Worm (Caenorhabditis elegans): ENCODE measurements around the gene F15D4.5.
A peak's percentile ranks its signal among the peaks of the same experiment; 100 is the strongest.

Gene F15D4.5

DNA sequence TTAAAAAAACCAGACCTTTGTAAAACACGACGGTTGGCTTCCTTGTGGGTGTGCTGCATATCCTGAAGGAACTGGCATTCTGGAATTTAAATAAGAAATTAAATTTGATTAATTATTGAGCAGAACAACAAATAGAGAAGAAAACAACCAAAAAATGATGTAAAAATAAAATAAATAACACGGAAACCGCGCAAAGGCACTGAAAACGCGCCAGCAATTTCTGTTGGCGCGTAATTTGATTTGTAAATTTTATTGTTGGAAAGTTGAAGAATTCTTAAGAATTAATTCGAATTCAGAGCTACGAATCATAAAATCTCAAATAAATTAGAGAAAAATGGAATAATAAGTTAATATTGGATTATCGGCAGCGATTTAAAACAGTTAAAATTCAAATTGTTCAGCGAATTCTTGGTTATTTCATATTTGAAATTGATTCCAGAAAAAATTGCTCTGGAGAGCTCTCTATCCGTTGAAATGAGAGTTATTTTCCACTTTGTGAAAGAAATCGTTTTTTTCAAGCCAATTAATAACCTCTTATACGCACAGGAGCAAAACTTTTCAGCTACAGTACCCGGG is 7.3 kb upstream of the F15D4.5 start, which contains the start of gene romo-1:
romo-1 (minus strand) TSS at position 79 of the 576 bp plus-strand sequence.
- TF ChIP-seq ztf-18 (tag; optimal IDR thresholded peaks at IDR 0.05) = peak; percentile 92
- no peak for TF ChIP-seq snpc-1.1 (tag; optimal IDR thresholded peaks at IDR 0.05; ENCODE audit: insufficient read depth)
- TF ChIP-seq Y67H2A.10 (GFP tag; conservative IDR thresholded peaks at IDR 0.05) = no peak
- TF ChIP-seq him-1 (tag; optimal IDR thresholded peaks at IDR 0.05) = peak; percentile 39
- TF ChIP-seq lin-54 (GFP tag; optimal IDR thresholded peaks at IDR 0.05) = peak; percentile 92
- TF ChIP-seq lsl-1 (GFP tag; optimal IDR thresholded peaks at IDR 0.05) = peak; percentile 68
- peak; percentile 35 for TF ChIP-seq tlf-1 (GFP tag; optimal IDR thresholded peaks at IDR 0.05)
- TF ChIP-seq ceh-40 (GFP tag; IDR thresholded peaks at IDR 0.05) = no peak
- no peak for TF ChIP-seq B0035.1 (tag; optimal IDR thresholded peaks at IDR 0.05)
- 0 out of 2 replicates have a peak, but pooled peaks have one; percentile 33 for TF ChIP-seq dox-1 (GFP tag; IDR thresholded peaks at IDR 0.05)
- peak; percentile 42 for TF ChIP-seq F23B12.7 (tag; optimal IDR thresholded peaks at IDR 0.05; ENCODE audit: insufficient read depth)
- TF ChIP-seq egrh-3 (GFP tag; IDR thresholded peaks at IDR 0.05) = no peak
- TF ChIP-seq ztf-6 (GFP tag; IDR thresholded peaks at IDR 0.05) = no peak
- peak; percentile 42 for TF ChIP-seq attf-5 (GFP tag; optimal IDR thresholded peaks at IDR 0.05)
- no peak for TF ChIP-seq hlh-12 (tag; optimal IDR thresholded peaks at IDR 0.05)
- TF ChIP-seq F39B2.1 (GFP tag; IDR thresholded peaks at IDR 0.05) = no peak
- TF ChIP-seq snpc-1.3 (tag; optimal IDR thresholded peaks at IDR 0.05; ENCODE audit: insufficient read depth) = peak; percentile 3
- TF ChIP-seq attf-3 (GFP tag; conservative IDR thresholded peaks at IDR 0.05) = no peak
- no peak for TF ChIP-seq zim-3 (tag; optimal IDR thresholded peaks at IDR 0.05)
- TF ChIP-seq athp-1 (tag; optimal IDR thresholded peaks at IDR 0.05) = no peak
- TF ChIP-seq D2030.7 (GFP tag; IDR thresholded peaks at IDR 0.05) = peak; percentile 25; the same call in 1 of the 2 replicates
- peak; percentile 41 for TF ChIP-seq snpc-3.4 (tag; optimal IDR thresholded peaks at IDR 0.05)
- peak; percentile 32 for TF ChIP-seq F33H1.4 (GFP tag; IDR thresholded peaks at IDR 0.05)
- TF ChIP-seq attf-6 (GFP tag; IDR thresholded peaks at IDR 0.05) = no peak
- peak; percentile 55 for TF ChIP-seq madf-6 (GFP tag; IDR thresholded peaks at IDR 0.05)
- no peak for TF ChIP-seq somi-1 (GFP tag; optimal IDR thresholded peaks at IDR 0.05)
- no peak for TF ChIP-seq Y53F4B.3 (GFP tag; IDR thresholded peaks at IDR 0.05)
- no peak for TF ChIP-seq atf-7 (tag; optimal IDR thresholded peaks at IDR 0.05)
- TF ChIP-seq nhr-80 (tag; optimal IDR thresholded peaks at IDR 0.05) = no peak
- peak; percentile 55 for TF ChIP-seq xnd-1 (tag; optimal IDR thresholded peaks at IDR 0.05)
- TF ChIP-seq tbp1 (GFP tag; optimal IDR thresholded peaks at IDR 0.05) = peak; percentile 7
- no peak for TF ChIP-seq cebp-2 (GFP tag; IDR thresholded peaks at IDR 0.05)
- no peak for TF ChIP-seq lin-40 (tag; optimal IDR thresholded peaks at IDR 0.05)
- peak; percentile 71 for TF ChIP-seq mcd-1 (GFP tag; IDR thresholded peaks at IDR 0.05)
- TF ChIP-seq hmg-1.2 (GFP tag; IDR thresholded peaks at IDR 0.05) = 0 out of 2 replicates have a peak, but pooled peaks have one; percentile 19
- TF ChIP-seq lag-1 (GFP tag; IDR thresholded peaks at IDR 0.05) = no peak
- no peak for TF ChIP-seq K12H6.12 (tag; optimal IDR thresholded peaks at IDR 0.05)
- TF ChIP-seq akir-1 (GFP tag; optimal IDR thresholded peaks at IDR 0.05) = no peak
- TF ChIP-seq lin-35 (GFP tag; optimal IDR thresholded peaks at IDR 0.05) = peak in 1 of 3 experiments; percentile 94
- TF ChIP-seq dpl-1 (GFP tag; optimal IDR thresholded peaks at IDR 0.05) = peak; percentile 76
- TF ChIP-seq let-607 (tag; optimal IDR thresholded peaks at IDR 0.05) = peak in 1 of 2 experiments; percentile 29
- no peak for TF ChIP-seq nhr-179 (tag; optimal IDR thresholded peaks at IDR 0.05)
- TF ChIP-seq nhr-120 (GFP tag; IDR thresholded peaks at IDR 0.05) = no peak
- no peak for TF ChIP-seq aptf-3 (GFP tag; IDR thresholded peaks at IDR 0.05)
- no peak for TF ChIP-seq egl-44 (GFP tag; IDR thresholded peaks at IDR 0.05)
- no peak for TF ChIP-seq Y53G8AR.9 (GFP tag; conservative IDR thresholded peaks at IDR 0.05)
- TF ChIP-seq pha-4 (tag; optimal IDR thresholded peaks at IDR 0.05) = peak; percentile 92
- no peak for TF ChIP-seq egl-18 (GFP tag; IDR thresholded peaks at IDR 0.05)
